Worm (Caenorhabditis elegans) whole organism, L1 larva: ENCODE measurements around the gene unc-132.

Experiments used
- C04F5.9 ChIP-seq: sonication (generic microtip); optimal IDR thresholded peaks from 2 replicates; lab custom pipeline; 2016; ENCODE audit warnings: missing genetic modification characterization, missing compliant biosample characterization
- C34B4.2 ChIP-seq: sonication (generic microtip); optimal IDR thresholded peaks from 2 replicates; lab custom pipeline; 2017; ENCODE audit warnings: mild to moderate bottlenecking, missing genetic modification characterization, missing compliant biosample characterization
- F16B12.6 ChIP-seq: fragments of 150-350 bp; optimal IDR thresholded peaks from 2 replicates; lab custom pipeline; 2014; ENCODE audit warnings: missing biosample characterization, missing genetic modification characterization
- Y116A8C.19 ChIP-seq: sonication (generic microtip); optimal IDR thresholded peaks from 2 replicates; lab custom pipeline; 2016; ENCODE audit warnings: missing compliant biosample characterization, missing genetic modification characterization, borderline replicate concordance
- ama-1 ChIP-seq: fragments of 150-350 bp; optimal IDR thresholded peaks from 2 replicates; lab custom pipeline; 2014
- blmp-1 ChIP-seq: fragments of 150-350 bp; optimal IDR thresholded peaks from 2 replicates; lab custom pipeline; 2014; ENCODE audit warnings: missing biosample characterization, missing genetic modification characterization
- ceh-8 ChIP-seq: fragments of 200-800 bp; sonication (Bioruptor generic); optimal IDR thresholded peaks from 2 replicates; lab custom pipeline; 2018; ENCODE audit warnings: mild to moderate bottlenecking, missing genetic modification characterization, moderate library complexity, missing compliant biosample characterization
- dsc-1 ChIP-seq: sonication (generic microtip); optimal IDR thresholded peaks from 2 replicates; lab custom pipeline; 2016; ENCODE audit warnings: mild to moderate bottlenecking, missing genetic modification characterization, missing compliant biosample characterization
- efl-1 ChIP-seq, 4 experiments: fragments of 150-350 bp; optimal IDR thresholded peaks in 3 of 4; peaks in 1 of 4; 1 replicate in 1 of 4; 2 replicates in 3 of 4; lab custom pipeline; 2014; ENCODE audit warnings: missing biosample characterization in 2 of 4, missing genetic modification characterization in 2 of 4, missing genetic modification reagents in 2 of 4
- egl-27 ChIP-seq, 2 experiments: fragments of 150-350 bp in 1 of 2; sonication (generic microtip); optimal IDR thresholded peaks; 3 replicates each; lab custom pipeline; 2017 to 2018; ENCODE audit warnings: missing biosample characterization in 2 of 2, missing genetic modification characterization in 2 of 2, missing genetic modification reagents in 2 of 2
- elt-3 ChIP-seq, 6 experiments: fragments of 150-350 bp in 1 of 6; sonication (generic microtip); optimal IDR thresholded peaks; 2 replicates each; lab custom pipeline; 2017 to 2018; ENCODE audit warnings: missing biosample characterization in 6 of 6, missing genetic modification characterization in 6 of 6, inconsistent platforms in 1 of 6
- fkh-4 ChIP-seq: sonication (generic microtip); optimal IDR thresholded peaks from 2 replicates; lab custom pipeline; 2016; ENCODE audit warnings: missing compliant biosample characterization, missing genetic modification characterization, borderline replicate concordance
- fos-1 ChIP-seq: fragments of 150-350 bp; optimal IDR thresholded peaks from 2 replicates; lab custom pipeline; 2014; ENCODE audit warnings: missing biosample characterization, missing genetic modification characterization
- grh-1 ChIP-seq: fragments of 200-800 bp; sonication (Bioruptor generic); IDR thresholded peaks from 2 replicates; pipeline ENCODE4 v1.3.6; 2022; ENCODE audit warnings: missing genetic modification reagents, missing genetic modification characterization, missing compliant biosample characterization
- hpl-2 ChIP-seq: fragments of 150-350 bp; optimal IDR thresholded peaks from 2 replicates; lab custom pipeline; 2014; ENCODE audit warnings: missing biosample characterization, missing genetic modification reagents, missing genetic modification characterization
- irx-1 ChIP-seq: sonication (generic microtip); optimal IDR thresholded peaks from 2 replicates; lab custom pipeline; 2016; ENCODE audit warnings: missing genetic modification characterization, missing compliant biosample characterization
- isw-1 ChIP-seq: fragments of 200-800 bp; sonication (Bioruptor generic); IDR thresholded peaks from 2 replicates; pipeline ENCODE4 v1.3.6; 2022; ENCODE audit warnings: missing genetic modification characterization, missing compliant biosample characterization
- lin-13 ChIP-seq: fragments of 150-350 bp; optimal IDR thresholded peaks from 2 replicates; lab custom pipeline; 2014; ENCODE audit warnings: missing biosample characterization, missing genetic modification reagents, missing genetic modification characterization
- lin-14 ChIP-seq: fragments of 200-800 bp; sonication (Bioruptor generic); optimal IDR thresholded peaks from 2 replicates; lab custom pipeline; 2018; ENCODE audit warnings: mild to moderate bottlenecking, missing genetic modification characterization, moderate library complexity, missing compliant biosample characterization
- lin-15B ChIP-seq: fragments of 150-350 bp; sonication (generic microtip); optimal IDR thresholded peaks from 3 replicates; lab custom pipeline; 2014; ENCODE audit warnings: missing biosample characterization, missing genetic modification characterization
- lin-35 ChIP-seq, 2 experiments: fragments of 150-350 bp; optimal IDR thresholded peaks; 2 replicates each; lab custom pipeline; 2014; ENCODE audit warnings: missing biosample characterization in 2 of 2, missing genetic modification characterization in 2 of 2, missing genetic modification reagents in 2 of 2
- lin-39 ChIP-seq: fragments of 150-350 bp; optimal IDR thresholded peaks from 2 replicates; lab custom pipeline; 2014; ENCODE audit warnings: missing biosample characterization, missing genetic modification reagents, missing genetic modification characterization
- lir-3 ChIP-seq: sonication (generic microtip); optimal IDR thresholded peaks from 2 replicates; lab custom pipeline; 2016; ENCODE audit warnings: mild to moderate bottlenecking, missing genetic modification characterization, moderate library complexity, missing compliant biosample characterization; ENCODE audit not compliant: poor library complexity
- lsy-2 ChIP-seq, 2 experiments: fragments of 150-350 bp; optimal IDR thresholded peaks; 2 replicates each; lab custom pipeline; 2014; ENCODE audit warnings: missing biosample characterization in 2 of 2, missing genetic modification characterization in 2 of 2
- mab-9 ChIP-seq: fragments of 200-800 bp; sonication (Bioruptor generic); IDR thresholded peaks from 2 replicates; pipeline ENCODE4 v1.3.6; 2022; ENCODE audit warnings: missing genetic modification reagents, missing genetic modification characterization, missing compliant biosample characterization
- mdl-1 ChIP-seq, 2 experiments: fragments of 150-350 bp; optimal IDR thresholded peaks; 2 replicates each; lab custom pipeline; 2014 to 2017; ENCODE audit warnings: missing biosample characterization in 2 of 2, missing genetic modification characterization in 2 of 2, inconsistent platforms in 1 of 2
- mep-1 ChIP-seq: fragments of 150-350 bp; optimal IDR thresholded peaks from 2 replicates; lab custom pipeline; 2014; ENCODE audit warnings: missing biosample characterization, missing genetic modification characterization
- nhr-11 ChIP-seq: fragments of 150-350 bp; optimal IDR thresholded peaks from 2 replicates; lab custom pipeline; 2014; ENCODE audit warnings: missing biosample characterization, missing genetic modification characterization
- nhr-12 ChIP-seq: sonication (generic microtip); optimal IDR thresholded peaks from 2 replicates; lab custom pipeline; 2017; ENCODE audit warnings: missing biosample characterization, missing genetic modification characterization
- nhr-19 ChIP-seq: fragments of 200-800 bp; sonication (Bioruptor generic); conservative IDR thresholded peaks from 2 replicates; pipeline ENCODE4 v1.3.6; 2022; ENCODE audit warnings: missing genetic modification characterization, missing compliant biosample characterization
- nhr-20 ChIP-seq: sonication (generic microtip); optimal IDR thresholded peaks from 2 replicates; lab custom pipeline; 2016; ENCODE audit warnings: mild to moderate bottlenecking, missing genetic modification characterization, missing compliant biosample characterization
- nhr-237 ChIP-seq: fragments of 150-350 bp; optimal IDR thresholded peaks from 2 replicates; lab custom pipeline; 2014; ENCODE audit warnings: missing biosample characterization, missing genetic modification characterization
- nhr-71 ChIP-seq: sonication (generic microtip); optimal IDR thresholded peaks from 2 replicates; lab custom pipeline; 2016; ENCODE audit warnings: mild to moderate bottlenecking, missing genetic modification characterization, moderate library complexity, missing compliant biosample characterization
- nhr-76 ChIP-seq: sonication (generic microtip); optimal IDR thresholded peaks from 2 replicates; lab custom pipeline; 2017; ENCODE audit warnings: missing biosample characterization, missing genetic modification characterization
- nhr-84 ChIP-seq: sonication (generic microtip); optimal IDR thresholded peaks from 2 replicates; lab custom pipeline; 2017; ENCODE audit warnings: missing biosample characterization, missing genetic modification characterization
- nhr-85 ChIP-seq: sonication (generic microtip); peaks from one replicate; lab custom pipeline; 2016; ENCODE audit warnings: missing genetic modification characterization, inconsistent platforms, missing compliant biosample characterization
- nhr-90 ChIP-seq: sonication (generic microtip); optimal IDR thresholded peaks from 2 replicates; lab custom pipeline; 2016; ENCODE audit warnings: mild to moderate bottlenecking, missing genetic modification characterization, missing compliant biosample characterization; ENCODE audit not compliant: poor library complexity
- pag-3 ChIP-seq: sonication (generic microtip); optimal IDR thresholded peaks from 2 replicates; lab custom pipeline; 2017; ENCODE audit warnings: missing genetic modification characterization, mild to moderate bottlenecking, missing compliant biosample characterization, antibody characterized with exemption, borderline replicate concordance; ENCODE audit not compliant: insufficient read depth
- pax-3 ChIP-seq: fragments of 200-800 bp; sonication (Bioruptor generic); optimal IDR thresholded peaks from 2 replicates; lab custom pipeline; 2018; ENCODE audit warnings: mild to moderate bottlenecking, missing genetic modification characterization, moderate library complexity, missing compliant biosample characterization
- pqm-1 ChIP-seq: sonication (generic microtip); optimal IDR thresholded peaks from 3 replicates; lab custom pipeline; 2017; ENCODE audit warnings: missing biosample characterization, missing genetic modification characterization
- snpc-4 ChIP-seq: fragments of 150-350 bp; optimal IDR thresholded peaks from 2 replicates; lab custom pipeline; 2014; ENCODE audit warnings: missing biosample characterization, missing genetic modification characterization
- snu-23 ChIP-seq: sonication (generic microtip); optimal IDR thresholded peaks from 2 replicates; lab custom pipeline; 2016; ENCODE audit warnings: missing genetic modification characterization, missing compliant biosample characterization
- sox-4 ChIP-seq: sonication (generic microtip); optimal IDR thresholded peaks from 2 replicates; lab custom pipeline; 2016; ENCODE audit warnings: missing genetic modification characterization, missing compliant biosample characterization
- sptf-1 ChIP-seq: fragments of 150-350 bp; optimal IDR thresholded peaks from 2 replicates; lab custom pipeline; 2014; ENCODE audit warnings: missing biosample characterization, missing genetic modification characterization
- sup-37 ChIP-seq: fragments of 200-800 bp; sonication (Bioruptor generic); optimal IDR thresholded peaks from 2 replicates; lab custom pipeline; 2018; ENCODE audit warnings: mild to moderate bottlenecking, missing genetic modification characterization, missing compliant biosample characterization
- swsn-7 ChIP-seq: sonication (generic microtip); optimal IDR thresholded peaks from 2 replicates; lab custom pipeline; 2016; ENCODE audit warnings: missing genetic modification characterization, missing compliant biosample characterization
- unc-30 ChIP-seq: sonication (generic microtip); optimal IDR thresholded peaks from 2 replicates; lab custom pipeline; 2017; ENCODE audit warnings: missing biosample characterization, missing genetic modification characterization
- unc-86 ChIP-seq: sonication (generic microtip); optimal IDR thresholded peaks from 2 replicates; lab custom pipeline; 2016; ENCODE audit warnings: missing genetic modification characterization, missing compliant biosample characterization
- unc-98 ChIP-seq: fragments of 200-800 bp; sonication (Bioruptor generic); IDR thresholded peaks from 2 replicates; pipeline ENCODE4 v1.3.6; 2022; ENCODE audit warnings: missing genetic modification characterization, missing compliant biosample characterization
- vab-15 ChIP-seq: sonication (generic microtip); optimal IDR thresholded peaks from 2 replicates; lab custom pipeline; 2017; ENCODE audit warnings: missing genotype, mild to moderate bottlenecking, missing genetic modification characterization, missing compliant biosample characterization
- zip-4 ChIP-seq: fragments of 200-800 bp; sonication (Bioruptor generic); optimal IDR thresholded peaks from 2 replicates; lab custom pipeline; 2018; ENCODE audit warnings: mild to moderate bottlenecking, missing genetic modification characterization, moderate library complexity, missing compliant biosample characterization

The unc-132 gene

DNA sequence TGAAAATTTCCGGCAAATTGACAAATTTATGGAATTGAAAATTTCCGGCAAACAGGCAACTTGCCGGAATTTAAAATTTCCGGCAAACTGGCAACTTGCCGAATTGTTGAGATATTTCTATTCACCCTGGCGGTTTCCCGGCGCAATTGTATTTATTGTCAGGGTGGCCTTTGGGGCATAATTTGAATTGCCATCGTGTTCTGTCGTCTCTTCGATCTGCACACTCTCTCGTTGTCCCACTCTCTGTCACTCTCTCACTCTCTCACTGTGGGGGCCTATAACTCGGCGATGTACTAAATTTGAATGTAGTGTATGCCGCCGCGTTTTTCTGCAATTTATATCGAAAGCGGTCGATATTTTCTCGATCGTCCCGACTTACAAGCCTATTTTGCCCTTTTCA is 16.1 kb downstream of the unc-132 start:
- no peak for TF ChIP-seq nhr-19 (GFP tag; lab: Robert Waterston, UW)
- TF ChIP-seq pqm-1 (tag; lab: Kevin White, UChicago), result no peak
- no peak for TF ChIP-seq blmp-1
- TF ChIP-seq lir-3, result no peak
- TF ChIP-seq lin-13 (GFP tag; lab: Kevin White, UChicago), result no peak
- TF ChIP-seq ceh-8, result no peak
- TF ChIP-seq unc-30 (tag; lab: Kevin White, UChicago), result no peak
- no peak for TF ChIP-seq ama-1 (lab: Kevin White, UChicago)
- no peak for TF ChIP-seq nhr-84
- no peak for TF ChIP-seq C04F5.9 (tag; lab: Kevin White, UChicago)
- TF ChIP-seq mep-1 (tag; lab: Kevin White, UChicago), result peak; percentile 1
- TF ChIP-seq lsy-2 (tag; optimal IDR thresholded peaks at IDR 0.05; lab: Kevin White, UChicago), result no peak
- TF ChIP-seq sox-4, result no peak
- no peak for TF ChIP-seq nhr-12 (tag; lab: Kevin White, UChicago)
- TF ChIP-seq grh-1 (GFP tag; lab: Robert Waterston, UW), result no peak
- no peak for TF ChIP-seq hpl-2 (GFP tag; lab: Kevin White, UChicago)
- no peak for TF ChIP-seq lin-39 (tag; lab: Kevin White, UChicago)
- TF ChIP-seq nhr-85 (tag; lab: Kevin White, UChicago), result peak; percentile 12
- TF ChIP-seq Y116A8C.19 (tag; lab: Kevin White, UChicago), result no peak
- TF ChIP-seq nhr-71 (tag; lab: Kevin White, UChicago), result peak; percentile 9
- TF ChIP-seq swsn-7 (tag; lab: Kevin White, UChicago), result peak; percentile 13
- no peak for TF ChIP-seq lin-15B (tag; lab: Kevin White, UChicago)
- no peak for TF ChIP-seq fkh-4 (tag; lab: Kevin White, UChicago)
- no peak for TF ChIP-seq unc-98 (GFP tag; lab: Robert Waterston, UW)
- no peak for TF ChIP-seq nhr-11 (tag; lab: Kevin White, UChicago)
- no peak for TF ChIP-seq irx-1 (tag; lab: Kevin White, UChicago)
- TF ChIP-seq isw-1 (GFP tag; lab: Robert Waterston, UW), result no peak
- no peak for TF ChIP-seq unc-86 (tag; lab: Kevin White, UChicago)
- peak; percentile 3 for TF ChIP-seq dsc-1 (tag; lab: Kevin White, UChicago)
- no peak for TF ChIP-seq nhr-76 (tag; lab: Kevin White, UChicago)
- no peak for TF ChIP-seq mdl-1 (tag; optimal IDR thresholded peaks at IDR 0.05; lab: Kevin White, UChicago)
- TF ChIP-seq egl-27 (tag; optimal IDR thresholded peaks at IDR 0.05; lab: Kevin White, UChicago), result no peak
- peak; percentile 16 for TF ChIP-seq snu-23 (GFP tag; lab: Kevin White, UChicago)
- TF ChIP-seq mab-9 (GFP tag; lab: Robert Waterston, UW), result no peak
- no peak for TF ChIP-seq nhr-90 (tag; lab: Kevin White, UChicago)
- no peak for TF ChIP-seq snpc-4 (tag; lab: Kevin White, UChicago)
- TF ChIP-seq nhr-20 (tag; lab: Kevin White, UChicago), result no peak
- TF ChIP-seq sup-37, result no peak
- TF ChIP-seq lin-35 (GFP tag; optimal IDR thresholded peaks at IDR 0.05; lab: Kevin White, UChicago), result peak in 1 of 2 experiments; percentile 6
- peak; percentile 21 for TF ChIP-seq lin-14 (GFP tag; lab: Kevin White, UChicago)
- no peak for TF ChIP-seq F16B12.6
- TF ChIP-seq efl-1 (optimal IDR thresholded peaks at IDR 0.05; lab: Kevin White, UChicago), result peak; percentile 26 to 61
- peak in 1 of 2 experiments; percentile 91 for TF ChIP-seq efl-1 (GFP tag; optimal IDR thresholded peaks at IDR 0.05 in 1 of 2; lab: Kevin White, UChicago)
- TF ChIP-seq pag-3 (tag; lab: Kevin White, UChicago), result no peak

DNA sequence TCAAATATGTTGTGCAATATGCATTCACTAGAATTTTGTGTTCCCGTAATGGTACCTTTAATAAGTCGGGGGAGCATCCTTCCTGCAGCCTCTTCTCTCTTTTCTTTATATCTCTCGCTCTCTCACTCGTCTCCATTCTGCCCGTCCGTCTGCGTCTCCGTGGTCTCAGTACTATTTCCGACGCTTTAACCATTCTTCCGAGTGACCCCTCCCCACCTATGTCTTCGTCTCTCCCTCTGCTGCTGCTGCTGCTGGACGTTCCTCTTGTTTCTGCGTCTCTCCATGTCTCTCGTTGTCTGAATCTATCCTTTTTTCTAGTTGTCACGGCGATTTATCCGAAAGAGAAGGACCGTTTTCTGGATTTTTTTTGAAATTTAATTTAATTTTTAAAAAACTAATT is 17.0 kb downstream of the unc-132 start:
- TF ChIP-seq lin-13 (GFP tag; lab: Kevin White, UChicago) (peak; percentile 66), F16B12.6 (peak; percentile 0), snpc-4 (tag; lab: Kevin White, UChicago) (peak; percentile 11), fos-1 (tag; lab: Kevin White, UChicago) (peak; percentile 64), vab-15 (tag; lab: Kevin White, UChicago) (no peak), pax-3 (no peak), sptf-1 (tag; lab: Kevin White, UChicago) (no peak), nhr-11 (tag; lab: Kevin White, UChicago) (peak; percentile 61), lin-15B (tag; lab: Kevin White, UChicago) (no peak), lin-39 (tag; lab: Kevin White, UChicago) (peak; percentile 28), sox-4 (no peak), egl-27 (tag; optimal IDR thresholded peaks at IDR 0.05; lab: Kevin White, UChicago) (no peak), ama-1 (lab: Kevin White, UChicago) (no peak), lir-3 (no peak), nhr-237 (no peak), C34B4.2 (tag; lab: Kevin White, UChicago) (no peak), zip-4 (no peak), unc-86 (tag; lab: Kevin White, UChicago) (peak; percentile 82), lin-35 (GFP tag; optimal IDR thresholded peaks at IDR 0.05; lab: Kevin White, UChicago) (peak; percentile 64), elt-3 (tag; optimal IDR thresholded peaks at IDR 0.05; lab: Kevin White, UChicago) (peak in 1 of 6 experiments; percentile 7), isw-1 (GFP tag; lab: Robert Waterston, UW) (peak; percentile 39)
